Fruit fly (Drosophila melanogaster) whole organism: ENCODE data around the gene CG31207.

Experiments used
- CG8478 ChIP-seq: fragments of >200 bp; optimal IDR thresholded peaks from 2 replicates; lab custom pipeline; 2018; ENCODE audit warnings: inconsistent platforms
- Dll ChIP-seq: fragments of >200 bp; optimal IDR thresholded peaks from 2 replicates; lab custom pipeline; 2017
- EcR ChIP-seq, 2 experiments: fragments of >200 bp; optimal IDR thresholded peaks; 2 replicates each; lab custom pipeline; 2017; ENCODE audit warnings: missing biosample characterization in 2 of 2, missing genetic modification characterization in 2 of 2, missing genetic modification reagents in 2 of 2
- pan ChIP-seq: fragments of >200 bp; optimal IDR thresholded peaks from 2 replicates; lab custom pipeline; 2017
- psq ChIP-seq: fragments of >200 bp; optimal IDR thresholded peaks from 2 replicates; lab custom pipeline; 2017
- usp ChIP-seq: fragments of >200 bp; optimal IDR thresholded peaks from 2 replicates; lab custom pipeline; 2017; ENCODE audit warnings: missing biosample characterization, missing genetic modification characterization, mixed read lengths

CG31207 gene

dm6 chr3R:21073707-21074106 lies 26.9 kb upstream of the CG31207 start, which contains the start of gene dmrt93B:
TSS of gene dmrt93B (plus strand) at chr3R:21074007.
- TF ChIP-seq EcR (GFP tag; optimal IDR thresholded peaks at IDR 0.05; lab: Kevin White, UChicago) (no peak), Dll (lab: Kevin White, UChicago) (no peak), usp (GFP tag; lab: Kevin White, UChicago) (no peak), psq (no peak), CG8478 (lab: Kevin White, UChicago) (no peak), pan (lab: Kevin White, UChicago) (no peak)

dm6 chr3R:21073141-21073540 lies 26.3 kb upstream of the CG31207 start, which contains the start of gene r-l:
TSS of gene r-l (minus strand) at chr3R:21073319.
- TF ChIP-seq usp (GFP tag; lab: Kevin White, UChicago) = no peak
- no peak for TF ChIP-seq Dll (lab: Kevin White, UChicago)
- no peak for TF ChIP-seq CG8478 (lab: Kevin White, UChicago)
- TF ChIP-seq EcR (GFP tag; optimal IDR thresholded peaks at IDR 0.05; lab: Kevin White, UChicago) = no peak
- TF ChIP-seq psq = no peak
- TF ChIP-seq pan (lab: Kevin White, UChicago) = no peak

- TF ChIP-seq pan (lab: Kevin White, UChicago) (no peak), psq (no peak), usp (GFP tag; lab: Kevin White, UChicago) (no peak)
These were observed 25.2 kb upstream of the CG31207 start for dm6 chr3R:21071943-21072500.

dm6 chr3R:21071312-21071711 lies 24.5 kb upstream of the CG31207 start:
- TF ChIP-seq Dll (lab: Kevin White, UChicago) (no peak), EcR (GFP tag; optimal IDR thresholded peaks at IDR 0.05; lab: Kevin White, UChicago) (no peak), pan (lab: Kevin White, UChicago) (no peak), usp (GFP tag; lab: Kevin White, UChicago) (no peak), psq (no peak), CG8478 (lab: Kevin White, UChicago) (no peak)

- no peak for TF ChIP-seq psq
- TF ChIP-seq pan (lab: Kevin White, UChicago) = no peak
- no peak for TF ChIP-seq EcR (GFP tag; optimal IDR thresholded peaks at IDR 0.05; lab: Kevin White, UChicago)
- TF ChIP-seq CG8478 (lab: Kevin White, UChicago) = no peak
- no peak for TF ChIP-seq Dll (lab: Kevin White, UChicago)
- no peak for TF ChIP-seq usp (GFP tag; lab: Kevin White, UChicago)
These were observed 22.9 kb upstream of the CG31207 start for dm6 chr3R:21069742-21070141.

dm6 chr3R:21067543-21067942 lies 20.7 kb upstream of the CG31207 start:
- TF ChIP-seq CG8478 (lab: Kevin White, UChicago) = no peak
- no peak for TF ChIP-seq Dll (lab: Kevin White, UChicago)
- TF ChIP-seq usp (GFP tag; lab: Kevin White, UChicago) = no peak
- no peak for TF ChIP-seq psq
- no peak for TF ChIP-seq pan (lab: Kevin White, UChicago)
- no peak for TF ChIP-seq EcR (GFP tag; optimal IDR thresholded peaks at IDR 0.05; lab: Kevin White, UChicago)

dm6 chr3R:21066469-21067284 lies 19.9 kb upstream of the CG31207 start:
- TF ChIP-seq usp (GFP tag; lab: Kevin White, UChicago) (no peak), pan (lab: Kevin White, UChicago) (no peak), psq (no peak), CG8478 (lab: Kevin White, UChicago) (no peak), Dll (lab: Kevin White, UChicago) (no peak), EcR (GFP tag; optimal IDR thresholded peaks at IDR 0.05; lab: Kevin White, UChicago) (no peak)

dm6 chr3R:21065696-21066080 lies 18.9 kb upstream of the CG31207 start:
- TF ChIP-seq EcR (GFP tag; optimal IDR thresholded peaks at IDR 0.05; lab: Kevin White, UChicago) (no peak), Dll (lab: Kevin White, UChicago) (no peak), CG8478 (lab: Kevin White, UChicago) (no peak), pan (lab: Kevin White, UChicago) (no peak), psq (no peak), usp (GFP tag; lab: Kevin White, UChicago) (no peak)

- TF ChIP-seq Dll (lab: Kevin White, UChicago) (no peak), usp (GFP tag; lab: Kevin White, UChicago) (no peak), psq (no peak), pan (lab: Kevin White, UChicago) (no peak), EcR (GFP tag; optimal IDR thresholded peaks at IDR 0.05; lab: Kevin White, UChicago) (no peak), CG8478 (lab: Kevin White, UChicago) (no peak)
These were observed 18.3 kb upstream of the CG31207 start, which contains the start of gene AnxB9 for dm6 chr3R:21065010-21065695. TSS of gene AnxB9 (plus strand) at chr3R:21065241.

dm6 chr3R:21064000-21064924 lies 17.4 kb upstream of the CG31207 start, which contains the start of gene Cortactin:
TSS of gene Cortactin (minus strand) at chr3R:21064471.
- TF ChIP-seq CG8478 (lab: Kevin White, UChicago) (no peak), Dll (lab: Kevin White, UChicago) (no peak), pan (lab: Kevin White, UChicago) (no peak), EcR (GFP tag; optimal IDR thresholded peaks at IDR 0.05; lab: Kevin White, UChicago) (no peak), psq (no peak), usp (GFP tag; lab: Kevin White, UChicago) (no peak)
